Fruit fly (Drosophila melanogaster): ENCODE results near the gene Smr.

The Smr gene

DNA sequence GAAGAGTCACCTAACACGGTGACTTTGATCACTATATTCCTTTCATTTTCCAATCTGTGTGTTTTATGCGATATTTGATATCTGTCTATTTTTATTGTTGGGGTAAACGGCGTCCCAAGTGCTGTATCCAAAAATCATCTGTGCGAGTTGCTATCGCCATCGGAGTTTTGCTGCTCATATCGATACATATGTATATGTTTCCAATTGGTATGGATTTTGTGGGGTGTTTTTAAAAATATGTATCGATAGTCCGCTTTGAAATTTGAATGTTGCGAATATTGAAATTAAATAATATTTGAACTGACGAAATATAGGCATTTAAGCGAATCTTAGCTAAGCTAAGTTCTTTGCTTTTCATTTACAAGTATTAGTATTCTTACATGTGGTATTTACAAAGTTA lies 21.0 kb upstream of the Smr start, which contains the start of gene pira (continued):
- no peak for TF ChIP-seq Awh (GFP tag; IDR thresholded peaks at IDR 0.05)
- no peak for TF ChIP-seq Camta (GFP tag; optimal IDR thresholded peaks at IDR 0.05)
- no peak for TF ChIP-seq usp (GFP tag; optimal IDR thresholded peaks at IDR 0.05)
- TF ChIP-seq HLH4C (GFP tag; IDR thresholded peaks at IDR 0.05; ENCODE audit: partially characterized antibody), result peak; percentile 84
- TF ChIP-seq Hr78 (GFP tag; optimal IDR thresholded peaks at IDR 0.05), result no peak
- TF ChIP-seq CG17568 (GFP tag; optimal IDR thresholded peaks at IDR 0.05), result no peak
- no peak for TF ChIP-seq CG8944 (GFP tag; optimal IDR thresholded peaks at IDR 0.05)
- TF ChIP-seq CG14860 (GFP tag; IDR thresholded peaks at IDR 0.05; ENCODE audit: partially characterized antibody), result peak; percentile 80
- TF ChIP-seq CG8359 (GFP tag; optimal IDR thresholded peaks at IDR 0.05; ENCODE audit: borderline replicate concordance), result no peak
- no peak for TF ChIP-seq CG30403 (GFP tag; optimal IDR thresholded peaks at IDR 0.05)
- TF ChIP-seq CG3065 (GFP tag; optimal IDR thresholded peaks at IDR 0.05), result no peak
- no peak for TF ChIP-seq Atf6 (GFP tag; IDR thresholded peaks at IDR 0.05)
- peak; percentile 78 for TF ChIP-seq Dll (GFP tag; IDR thresholded peaks at IDR 0.05; ENCODE audit: partially characterized antibody)
- TF ChIP-seq MTF-1 (GFP tag; optimal IDR thresholded peaks at IDR 0.05; ENCODE audit: borderline replicate concordance), result no peak
- no peak for TF ChIP-seq al (GFP tag; IDR thresholded peaks at IDR 0.05)
- peak; percentile 78 for TF ChIP-seq knrl (GFP tag; IDR thresholded peaks at IDR 0.05; ENCODE audit: partially characterized antibody)
- TF ChIP-seq Neu2 (GFP tag; optimal IDR thresholded peaks at IDR 0.05; ENCODE audit: borderline replicate concordance), result no peak
- TF ChIP-seq klu (GFP tag; IDR thresholded peaks at IDR 0.05), result no peak
- TF ChIP-seq sd (tag; optimal IDR thresholded peaks at IDR 0.05), result no peak
- TF ChIP-seq cg (GFP tag; optimal IDR thresholded peaks at IDR 0.05), result no peak
- TF ChIP-seq Ets65A (GFP tag), result no peak
- peak; percentile 72; the same call in 1 of the 2 replicates for TF ChIP-seq ato (GFP tag; IDR thresholded peaks at IDR 0.05; ENCODE audit: partially characterized antibody)
- no peak for TF ChIP-seq HmgZ (tag; optimal IDR thresholded peaks at IDR 0.05)
- no peak for TF ChIP-seq CG8281 (tag; optimal IDR thresholded peaks at IDR 0.05)
- peak; percentile 79 for TF ChIP-seq unc-4 (GFP tag; IDR thresholded peaks at IDR 0.05; ENCODE audit: partially characterized antibody)
- TF ChIP-seq CG32532 (GFP tag; IDR thresholded peaks at IDR 0.05), result no peak
- TF ChIP-seq run (tag; optimal IDR thresholded peaks at IDR 0.05), result no peak
- no peak for TF ChIP-seq CG4730 (GFP tag; IDR thresholded peaks at IDR 0.05)
- peak; percentile 54 for TF ChIP-seq Sry-δ (GFP tag; optimal IDR thresholded peaks at IDR 0.05)
- no peak for TF ChIP-seq D19A (tag; optimal IDR thresholded peaks at IDR 0.05)
- TF ChIP-seq dpn (GFP tag; optimal IDR thresholded peaks at IDR 0.05), result no peak
- TF ChIP-seq sug (tag; optimal IDR thresholded peaks at IDR 0.05), result no peak
- TF ChIP-seq Ets97D (GFP tag; optimal IDR thresholded peaks at IDR 0.05), result no peak
- no peak for TF ChIP-seq eyg (GFP tag; optimal IDR thresholded peaks at IDR 0.05)
- no peak for TF ChIP-seq lov (optimal IDR thresholded peaks at IDR 0.05)
- no peak for TF ChIP-seq lov (GFP tag; IDR thresholded peaks at IDR 0.05)
- TF ChIP-seq CG10366 (GFP tag; IDR thresholded peaks at IDR 0.05), result no peak
- no peak for TF ChIP-seq Aef1 (GFP tag; IDR thresholded peaks at IDR 0.05)
- TF ChIP-seq esg (GFP tag; conservative IDR thresholded peaks at IDR 0.05), result no peak
- no peak for TF ChIP-seq lilli (GFP tag; optimal IDR thresholded peaks at IDR 0.05)
- TF ChIP-seq Nf-YA (GFP tag; IDR thresholded peaks at IDR 0.05), result no peak
- no peak for TF ChIP-seq wek (GFP tag; optimal IDR thresholded peaks at IDR 0.05)
- TF ChIP-seq pros (GFP tag; optimal IDR thresholded peaks at IDR 0.05), result no peak
- TF ChIP-seq CG10654 (GFP tag; optimal IDR thresholded peaks at IDR 0.05), result no peak
- TF ChIP-seq CG16813 (GFP tag; IDR thresholded peaks at IDR 0.05; ENCODE audit: partially characterized antibody), result peak; percentile 71
- TF ChIP-seq amos (GFP tag; IDR thresholded peaks at IDR 0.05; ENCODE audit: partially characterized antibody), result peak; percentile 78; the same call in 1 of the 2 replicates
- TF ChIP-seq CG11247 (GFP tag; IDR thresholded peaks at IDR 0.05), result no peak
- no peak for TF ChIP-seq Ravus (GFP tag; IDR thresholded peaks at IDR 0.05)
- peak in 1 of 2 experiments; percentile 47 for TF ChIP-seq crp (GFP tag; optimal IDR thresholded peaks at IDR 0.05)
- TF ChIP-seq CG4360 (GFP tag; IDR thresholded peaks at IDR 0.05), result no peak
- TF ChIP-seq bsh (GFP tag; optimal IDR thresholded peaks at IDR 0.05), result no peak
